Fruit fly (Drosophila melanogaster) whole organism: ENCODE results near the gene Marcal1.

ENCODE experiments used
- CG8478 ChIP-seq: fragments of >200 bp; optimal IDR thresholded peaks from 2 replicates; lab custom pipeline; 2018; ENCODE audit warnings: inconsistent platforms
- Dll ChIP-seq: fragments of >200 bp; optimal IDR thresholded peaks from 2 replicates; lab custom pipeline; 2017
- EcR ChIP-seq, 2 experiments: fragments of >200 bp; optimal IDR thresholded peaks; 2 replicates each; lab custom pipeline; 2017; ENCODE audit warnings: missing biosample characterization in 2 of 2, missing genetic modification characterization in 2 of 2, missing genetic modification reagents in 2 of 2
- pan ChIP-seq: fragments of >200 bp; optimal IDR thresholded peaks from 2 replicates; lab custom pipeline; 2017
- psq ChIP-seq: fragments of >200 bp; optimal IDR thresholded peaks from 2 replicates; lab custom pipeline; 2017
- usp ChIP-seq: fragments of >200 bp; optimal IDR thresholded peaks from 2 replicates; lab custom pipeline; 2017; ENCODE audit warnings: missing biosample characterization, missing genetic modification characterization, mixed read lengths

- TF ChIP-seq psq (no peak), EcR (GFP tag; optimal IDR thresholded peaks at IDR 0.05; lab: Kevin White, UChicago) (no peak), usp (GFP tag; lab: Kevin White, UChicago) (no peak), pan (lab: Kevin White, UChicago) (no peak), CG8478 (lab: Kevin White, UChicago) (no peak), Dll (lab: Kevin White, UChicago) (no peak)
Observed at dm6 chr2L:4945300-4945699, 10.0 kb upstream of the Marcal1 start, which contains the start of the genes mRpL24 and betaggt-I.
